Fruit fly (Drosophila melanogaster) whole organism, embryonic: ENCODE results near the gene CG31157.

Source experiments
- Atf3 ChIP-seq: fragments of 200-800 bp; sonication (Bioruptor generic); optimal IDR thresholded peaks from 3 replicates; lab custom pipeline; 2016; ENCODE audit warnings: missing biosample characterization, missing genetic modification characterization
- Bdp1 ChIP-seq: fragments of 200-800 bp; sonication (Bioruptor generic); optimal IDR thresholded peaks from 3 replicates; lab custom pipeline; 2016; ENCODE audit warnings: missing biosample characterization, missing genetic modification characterization
- CG10565 ChIP-seq: fragments of 200-800 bp; sonication (Bioruptor generic); optimal IDR thresholded peaks from 3 replicates; lab custom pipeline; 2016; ENCODE audit warnings: missing biosample characterization, mild to moderate bottlenecking, missing genetic modification characterization
- CG11398 ChIP-seq: fragments of 200-800 bp; sonication (Bioruptor generic); optimal IDR thresholded peaks from 2 replicates; lab custom pipeline; 2016; ENCODE audit warnings: missing biosample characterization, missing genetic modification characterization
- CG1233 ChIP-seq: fragments of 200-800 bp; sonication (Bioruptor generic); optimal IDR thresholded peaks from 4 replicates; lab custom pipeline; 2018; ENCODE audit warnings: missing biosample characterization, mild to moderate bottlenecking, missing genetic modification characterization
- CG15011 ChIP-seq: fragments of 200-800 bp; sonication (Bioruptor generic); optimal IDR thresholded peaks from 3 replicates; lab custom pipeline; 2018; ENCODE audit warnings: missing biosample characterization, mild to moderate bottlenecking, missing genetic modification characterization
- CG15479 ChIP-seq: fragments of 200-800 bp; sonication (Bioruptor generic); optimal IDR thresholded peaks from 3 replicates; lab custom pipeline; 2019; ENCODE audit warnings: missing biosample characterization, mild to moderate bottlenecking, missing genetic modification characterization, moderate library complexity
- CG15696 ChIP-seq: fragments of 200-800 bp; sonication (Bioruptor generic); optimal IDR thresholded peaks from 2 replicates; lab custom pipeline; 2019; ENCODE audit warnings: missing biosample characterization, mild to moderate bottlenecking, missing genetic modification characterization, moderate library complexity
- CG1602 ChIP-seq: fragments of 200-800 bp; sonication (Bioruptor generic); optimal IDR thresholded peaks from 3 replicates; lab custom pipeline; 2016; ENCODE audit warnings: missing biosample characterization, missing genetic modification characterization
- CG16813 ChIP-seq: fragments of 200-800 bp; sonication (Bioruptor generic); IDR thresholded peaks from 3 replicates; pipeline ENCODE4 v1.3.6; 2022; ENCODE audit warnings: missing biosample characterization, missing genetic modification characterization; ENCODE audit not compliant: partially characterized antibody
- CG17361 ChIP-seq: fragments of 200-800 bp; sonication (Bioruptor generic); IDR thresholded peaks from 3 replicates; pipeline ENCODE4 v1.3.6; 2022; ENCODE audit warnings: missing biosample characterization, missing genetic modification characterization
- CG1792 ChIP-seq: fragments of 200-800 bp; sonication (Bioruptor generic); optimal IDR thresholded peaks from 2 replicates; lab custom pipeline; 2016; ENCODE audit warnings: missing biosample characterization, missing genetic modification characterization
- CG18619 ChIP-seq: fragments of 200-800 bp; sonication (Bioruptor generic); optimal IDR thresholded peaks from 3 replicates; lab custom pipeline; 2017; ENCODE audit warnings: missing biosample characterization, mild to moderate bottlenecking, missing genetic modification characterization
- CG2116 ChIP-seq: fragments of 200-800 bp; sonication (Bioruptor generic); optimal IDR thresholded peaks from 3 replicates; lab custom pipeline; 2018; ENCODE audit warnings: missing biosample characterization, mild to moderate bottlenecking, missing genetic modification characterization
- CG3163 ChIP-seq: fragments of 200-800 bp; sonication (Bioruptor generic); optimal IDR thresholded peaks from 3 replicates; lab custom pipeline; 2016; ENCODE audit warnings: missing biosample characterization, missing genetic modification characterization
- CG6272 ChIP-seq: fragments of 200-800 bp; sonication (Bioruptor generic); IDR thresholded peaks from 2 replicates; pipeline ENCODE4 v1.3.6; 2022; ENCODE audit warnings: missing biosample characterization, missing genetic modification characterization
- CG6854 ChIP-seq: fragments of 200-800 bp; sonication (Bioruptor generic); optimal IDR thresholded peaks from 3 replicates; lab custom pipeline; 2017; ENCODE audit warnings: missing biosample characterization, mild to moderate bottlenecking, missing genetic modification characterization
- CG8388 ChIP-seq: fragments of 200-800 bp; sonication (Bioruptor generic); optimal IDR thresholded peaks from 2 replicates; lab custom pipeline; 2019; ENCODE audit warnings: missing biosample characterization, mild to moderate bottlenecking, missing genetic modification characterization, moderate library complexity
- CG9817 ChIP-seq: fragments of 200-800 bp; sonication (Bioruptor generic); optimal IDR thresholded peaks from 2 replicates; lab custom pipeline; 2018; ENCODE audit warnings: missing biosample characterization, mild to moderate bottlenecking, missing genetic modification characterization, moderate library complexity
- CTCF ChIP-seq: fragments of 200-800 bp; sonication (Bioruptor generic); optimal IDR thresholded peaks from 2 replicates; lab custom pipeline; 2017; ENCODE audit warnings: missing biosample characterization, mild to moderate bottlenecking, missing genetic modification characterization, moderate library complexity
- GATAe ChIP-seq: fragments of 200-800 bp; sonication (Bioruptor generic); conservative IDR thresholded peaks from 2 replicates; pipeline ENCODE4 v1.3.6; 2022; ENCODE audit warnings: missing biosample characterization, missing genetic modification characterization
- H2.0 ChIP-seq: fragments of 200-800 bp; sonication (Bioruptor generic); IDR thresholded peaks from 2 replicates; pipeline ENCODE4 v1.3.6; 2022; ENCODE audit warnings: missing biosample characterization, missing genetic modification characterization
- HLH4C ChIP-seq: fragments of 200-800 bp; sonication (Bioruptor generic); IDR thresholded peaks from 3 replicates; pipeline ENCODE4 v1.3.6; 2022; ENCODE audit warnings: missing biosample characterization, missing genetic modification characterization; ENCODE audit not compliant: partially characterized antibody
- HLH54F ChIP-seq: fragments of 200-800 bp; sonication (Bioruptor generic); optimal IDR thresholded peaks from 3 replicates; lab custom pipeline; 2016; ENCODE audit warnings: missing biosample characterization, missing genetic modification characterization
- Mes4 ChIP-seq: fragments of 200-800 bp; sonication (Bioruptor generic); optimal IDR thresholded peaks from 2 replicates; lab custom pipeline; 2016; ENCODE audit warnings: missing biosample characterization, missing genetic modification characterization
- PHDP ChIP-seq: fragments of 200-800 bp; sonication (Bioruptor generic); optimal IDR thresholded peaks from 3 replicates; lab custom pipeline; 2018; ENCODE audit warnings: missing biosample characterization, mild to moderate bottlenecking, missing genetic modification characterization, moderate library complexity
- Sox100B ChIP-seq: fragments of 200-800 bp; sonication (Bioruptor generic); optimal IDR thresholded peaks from 3 replicates; lab custom pipeline; 2018; ENCODE audit warnings: missing biosample characterization, mild to moderate bottlenecking, missing genetic modification characterization
- aop ChIP-seq: fragments of 200-800 bp; sonication (Bioruptor generic); IDR thresholded peaks from 2 replicates; pipeline ENCODE4 v1.3.6; 2022; ENCODE audit warnings: missing biosample characterization, missing genetic modification characterization
- ato ChIP-seq: fragments of 200-800 bp; sonication (Bioruptor generic); IDR thresholded peaks from 2 replicates; pipeline ENCODE4 v1.3.6; 2022; ENCODE audit warnings: missing biosample characterization, missing genetic modification characterization; ENCODE audit not compliant: partially characterized antibody
- bbx ChIP-seq: fragments of 200-800 bp; sonication (Bioruptor generic); IDR thresholded peaks from 2 replicates; pipeline ENCODE4 v1.3.6; 2022; ENCODE audit warnings: missing biosample characterization, missing genetic modification characterization; ENCODE audit not compliant: partially characterized antibody
- bcd ChIP-seq: fragments of 200-800 bp; sonication (Bioruptor generic); optimal IDR thresholded peaks from 2 replicates; lab custom pipeline; 2017; ENCODE audit warnings: missing biosample characterization, mild to moderate bottlenecking, missing genetic modification characterization
- chif ChIP-seq, 2 experiments: fragments of 200-800 bp; sonication (Bioruptor generic); optimal IDR thresholded peaks; 3 replicates each; lab custom pipeline; 2016; ENCODE audit warnings: missing biosample characterization in 2 of 2, missing genetic modification characterization in 2 of 2
- chinmo ChIP-seq: fragments of 200-800 bp; sonication (Bioruptor generic); IDR thresholded peaks from 4 replicates; pipeline ENCODE4 v1.3.6; 2022; ENCODE audit warnings: missing biosample characterization, missing genetic modification characterization; ENCODE audit not compliant: partially characterized antibody
- crp ChIP-seq, 2 experiments: fragments of 200-800 bp; sonication (Bioruptor generic); optimal IDR thresholded peaks; 2 replicates in 1 of 2; 3 replicates in 1 of 2; lab custom pipeline; 2017; ENCODE audit warnings: missing biosample characterization in 2 of 2, missing genetic modification characterization in 2 of 2, mild to moderate bottlenecking in 1 of 2, moderate library complexity in 1 of 2
- da ChIP-seq: fragments of 200-800 bp; sonication (Bioruptor generic); optimal IDR thresholded peaks from 2 replicates; lab custom pipeline; 2016; ENCODE audit warnings: missing biosample characterization, missing genetic modification characterization
- dan ChIP-seq: fragments of 200-800 bp; sonication (Bioruptor generic); IDR thresholded peaks from 2 replicates; pipeline ENCODE4 v1.3.6; 2022; ENCODE audit warnings: missing biosample characterization, missing genetic modification characterization
- danr ChIP-seq: fragments of 200-800 bp; sonication (Bioruptor generic); IDR thresholded peaks from 2 replicates; pipeline ENCODE4 v1.3.6; 2022; ENCODE audit warnings: missing biosample characterization, missing genetic modification characterization
- dmrt11E ChIP-seq: fragments of 200-800 bp; sonication (Bioruptor generic); optimal IDR thresholded peaks from 3 replicates; lab custom pipeline; 2018; ENCODE audit warnings: missing biosample characterization, mild to moderate bottlenecking, missing genetic modification characterization, moderate library complexity
- fd102C ChIP-seq: fragments of 200-800 bp; sonication (Bioruptor generic); optimal IDR thresholded peaks from 2 replicates; lab custom pipeline; 2018; ENCODE audit warnings: missing biosample characterization, mild to moderate bottlenecking, missing genetic modification characterization, moderate library complexity
- h ChIP-seq: fragments of >200 bp; optimal IDR thresholded peaks from 2 replicates; lab custom pipeline; 2017
- lilli ChIP-seq: fragments of 200-800 bp; sonication (Bioruptor generic); optimal IDR thresholded peaks from 3 replicates; lab custom pipeline; 2016; ENCODE audit warnings: missing biosample characterization, missing genetic modification characterization
- maf-S ChIP-seq: fragments of 200-800 bp; sonication (Bioruptor generic); optimal IDR thresholded peaks from 2 replicates; lab custom pipeline; 2016; ENCODE audit warnings: missing biosample characterization, missing genetic modification characterization
- nerfin-2 ChIP-seq: fragments of 200-800 bp; sonication (Bioruptor generic); IDR thresholded peaks from 2 replicates; pipeline ENCODE4 v1.3.6; 2022; ENCODE audit warnings: missing biosample characterization, missing genetic modification characterization; ENCODE audit not compliant: partially characterized antibody
- nmo ChIP-seq: fragments of 200-800 bp; sonication (Bioruptor generic); optimal IDR thresholded peaks from 2 replicates; lab custom pipeline; 2018; ENCODE audit warnings: missing biosample characterization, mild to moderate bottlenecking, missing genetic modification characterization, moderate library complexity
- nom ChIP-seq: fragments of 200-800 bp; sonication (Bioruptor generic); optimal IDR thresholded peaks from 2 replicates; lab custom pipeline; 2017; ENCODE audit warnings: missing biosample characterization, missing genetic modification characterization, mild to moderate bottlenecking, moderate library complexity, missing genetic modification reagents
- odd ChIP-seq: fragments of 200-800 bp; sonication (Bioruptor generic); optimal IDR thresholded peaks from 2 replicates; lab custom pipeline; 2017; ENCODE audit warnings: missing biosample characterization, mild to moderate bottlenecking, missing genetic modification characterization
- phol ChIP-seq: fragments of 200-800 bp; sonication (Bioruptor generic); optimal IDR thresholded peaks from 3 replicates; lab custom pipeline; 2018; ENCODE audit warnings: missing biosample characterization, mild to moderate bottlenecking, missing genetic modification characterization, moderate library complexity
- pnt ChIP-seq: fragments of 200-800 bp; sonication (Bioruptor generic); optimal IDR thresholded peaks from 3 replicates; lab custom pipeline; 2016; ENCODE audit warnings: missing biosample characterization, missing genetic modification characterization
- sens-2 ChIP-seq: fragments of 200-800 bp; sonication (Bioruptor generic); IDR thresholded peaks from 2 replicates; pipeline ENCODE4 v1.3.6; 2022; ENCODE audit warnings: missing biosample characterization, missing genetic modification characterization
- sug ChIP-seq: fragments of 200-800 bp; optimal IDR thresholded peaks from 2 replicates; lab custom pipeline; 2019; ENCODE audit warnings: missing biosample characterization, mild to moderate bottlenecking, missing genetic modification characterization, moderate library complexity
- zfh2 ChIP-seq: fragments of 200-800 bp; sonication (Bioruptor generic); optimal IDR thresholded peaks from 2 replicates; lab custom pipeline; 2016; ENCODE audit warnings: missing biosample characterization, missing genetic modification characterization

The CG31157 gene

dm6 chr3R:13078263-13078662 lies 30.7 kb downstream of the CG31157 start (continued):
- TF ChIP-seq CG15479 (GFP tag; lab: Kevin White, UChicago) (no peak), CG6854 (no peak), Sox100B (no peak), HLH4C (GFP tag; lab: Robert Waterston, UW) (no peak; the same call in 2 of the 3 replicates), CG6272 (no peak), CG15011 (GFP tag; lab: Kevin White, UChicago) (no peak), CG16813 (GFP tag; lab: Robert Waterston, UW) (peak; percentile 65), crp (GFP tag; optimal IDR thresholded peaks at IDR 0.05; lab: Kevin White, UChicago) (no peak), fd102C (peak; percentile 12), HLH54F (GFP tag; lab: Kevin White, UChicago) (peak; percentile 0), pnt (GFP tag; lab: Kevin White, UChicago) (peak; percentile 17), dmrt11E (tag; lab: Kevin White, UChicago) (peak; percentile 32), chinmo (no peak), dan (GFP tag; lab: Robert Waterston, UW) (no peak), chif (GFP tag; optimal IDR thresholded peaks at IDR 0.05; lab: Kevin White, UChicago) (peak in 1 of 2 experiments; percentile 45), maf-S (GFP tag; lab: Kevin White, UChicago) (no peak), odd (no peak), Bdp1 (no peak), da (GFP tag; lab: Kevin White, UChicago) (no peak), CG11398 (GFP tag; lab: Kevin White, UChicago) (no peak), phol (peak; percentile 22), H2.0 (no peak), lilli (GFP tag; lab: Kevin White, UChicago) (no peak), danr (GFP tag; lab: Robert Waterston, UW) (no peak), PHDP (peak; percentile 40), Atf3 (no peak), h (no peak), sens-2 (GFP tag; lab: Robert Waterston, UW) (no peak), CG17361 (GFP tag; lab: Robert Waterston, UW) (peak; percentile 53; the same call in 2 of the 3 replicates), CG15696 (tag; lab: Kevin White, UChicago) (peak; percentile 44), CG18619 (GFP tag; lab: Kevin White, UChicago) (no peak), ato (no peak), CG9817 (peak; percentile 38), GATAe (GFP tag; lab: Robert Waterston, UW) (no peak), CG8388 (GFP tag; lab: Kevin White, UChicago) (no peak), CTCF (GFP tag; lab: Kevin White, UChicago) (peak; percentile 96), CG10565 (GFP tag; lab: Kevin White, UChicago) (no peak), CG1602 (GFP tag; lab: Kevin White, UChicago) (peak; percentile 36), bbx (peak; percentile 22; the same call in 1 of the 2 replicates), nom (GFP tag; lab: Kevin White, UChicago) (no peak), nerfin-2 (no peak), CG1792 (no peak), zfh2 (GFP tag; lab: Kevin White, UChicago) (no peak), sug (tag; lab: Kevin White, UChicago) (no peak), CG3163 (GFP tag; lab: Kevin White, UChicago) (peak; percentile 3), Mes4 (GFP tag; lab: Kevin White, UChicago) (no peak), aop (GFP tag; lab: Robert Waterston, UW) (no peak), nmo (GFP tag; lab: Kevin White, UChicago) (peak; percentile 34), CG2116 (peak; percentile 7), CG1233 (no peak), bcd (no peak)
